Fruit fly (Drosophila melanogaster) whole organism: ENCODE measurements around the gene CG2246.

Source experiments
- CG8478 ChIP-seq: fragments of >200 bp; optimal IDR thresholded peaks from 2 replicates; lab custom pipeline; 2018; ENCODE audit warnings: inconsistent platforms
- EcR ChIP-seq, 2 experiments: fragments of >200 bp; optimal IDR thresholded peaks; 2 replicates each; lab custom pipeline; 2017; ENCODE audit warnings: missing biosample characterization in 2 of 2, missing genetic modification characterization in 2 of 2, missing genetic modification reagents in 2 of 2
- pan ChIP-seq: fragments of >200 bp; optimal IDR thresholded peaks from 2 replicates; lab custom pipeline; 2017
- usp ChIP-seq: fragments of >200 bp; optimal IDR thresholded peaks from 2 replicates; lab custom pipeline; 2017; ENCODE audit warnings: missing biosample characterization, missing genetic modification characterization, mixed read lengths

dm6 chr3R:30616098-30616857 lies 15.0 kb upstream of the CG2246 start:
- TF ChIP-seq CG8478 (lab: Kevin White, UChicago) (no peak), pan (lab: Kevin White, UChicago) (no peak), usp (GFP tag; lab: Kevin White, UChicago) (no peak), EcR (GFP tag; optimal IDR thresholded peaks at IDR 0.05; lab: Kevin White, UChicago) (no peak)
